Fruit fly (Drosophila melanogaster) whole organism, embryonic: ENCODE measurements around the gene CG4577.
A peak's percentile ranks its signal among the peaks of the same experiment; 100 is the strongest.

Experiments
- Ada2b ChIP-seq: fragments of 200-800 bp; sonication (Bioruptor generic); IDR thresholded peaks from 2 replicates; pipeline ENCODE4 v1.3.6; 2022; ENCODE audit warnings: missing biosample characterization, missing genetic modification characterization
- BEAF-32 ChIP-seq: fragments of 200-800 bp; sonication (Bioruptor generic); optimal IDR thresholded peaks from 3 replicates; lab custom pipeline; 2017; ENCODE audit warnings: missing biosample characterization, missing genetic modification characterization, mild to moderate bottlenecking, moderate library complexity, missing genetic modification reagents
- Bdp1 ChIP-seq: fragments of 200-800 bp; sonication (Bioruptor generic); optimal IDR thresholded peaks from 3 replicates; lab custom pipeline; 2016; ENCODE audit warnings: missing biosample characterization, missing genetic modification characterization
- CG10274 ChIP-seq: fragments of 200-800 bp; sonication (Bioruptor generic); optimal IDR thresholded peaks from 3 replicates; lab custom pipeline; 2017; ENCODE audit warnings: missing biosample characterization, mild to moderate bottlenecking, missing genetic modification characterization
- CG10321 ChIP-seq: fragments of 200-800 bp; sonication (Bioruptor generic); IDR thresholded peaks from 2 replicates; pipeline ENCODE4 v1.3.6; 2022; ENCODE audit warnings: missing biosample characterization, missing genetic modification characterization
- CG10565 ChIP-seq: fragments of 200-800 bp; sonication (Bioruptor generic); optimal IDR thresholded peaks from 3 replicates; lab custom pipeline; 2016; ENCODE audit warnings: missing biosample characterization, mild to moderate bottlenecking, missing genetic modification characterization
- CG10654 ChIP-seq: fragments of 200-800 bp; sonication (Bioruptor generic); optimal IDR thresholded peaks from 2 replicates; lab custom pipeline; 2016; ENCODE audit warnings: missing biosample characterization, missing genetic modification characterization
- CG11398 ChIP-seq: fragments of 200-800 bp; sonication (Bioruptor generic); optimal IDR thresholded peaks from 2 replicates; lab custom pipeline; 2016; ENCODE audit warnings: missing biosample characterization, missing genetic modification characterization
- CG11456 ChIP-seq: fragments of 200-800 bp; sonication (Bioruptor generic); IDR thresholded peaks from 3 replicates; pipeline ENCODE4 v1.3.6; 2022; ENCODE audit warnings: missing biosample characterization, missing genetic modification characterization
- CG12219 ChIP-seq: fragments of 200-800 bp; sonication (Bioruptor generic); optimal IDR thresholded peaks from 3 replicates; lab custom pipeline; 2018; ENCODE audit warnings: missing biosample characterization, mild to moderate bottlenecking, missing genetic modification characterization
- CG12659 ChIP-seq: fragments of 200-800 bp; sonication (Bioruptor generic); optimal IDR thresholded peaks from 3 replicates; lab custom pipeline; 2017; ENCODE audit warnings: mild to moderate bottlenecking, missing biosample characterization, missing genetic modification reagents, missing genetic modification characterization
- CG13624 ChIP-seq: fragments of 200-800 bp; sonication (Bioruptor generic); optimal IDR thresholded peaks from 2 replicates; lab custom pipeline; 2016; ENCODE audit warnings: missing biosample characterization, missing genetic modification characterization
- CG14667 ChIP-seq: fragments of 200-800 bp; sonication (Bioruptor generic); IDR thresholded peaks from 2 replicates; pipeline ENCODE4 v1.3.6; 2022; ENCODE audit warnings: missing biosample characterization, missing genetic modification characterization
- CG1647 ChIP-seq: fragments of 200-800 bp; sonication (Bioruptor generic); optimal IDR thresholded peaks from 3 replicates; lab custom pipeline; 2016; ENCODE audit warnings: missing biosample characterization, missing genetic modification characterization
- CG2129 ChIP-seq: fragments of 200-800 bp; sonication (Bioruptor generic); IDR thresholded peaks from 2 replicates; pipeline ENCODE4 v1.3.6; 2022; ENCODE audit warnings: missing biosample characterization, missing genetic modification characterization; ENCODE audit not compliant: partially characterized antibody
- CG2199 ChIP-seq: fragments of 200-800 bp; sonication (Bioruptor generic); IDR thresholded peaks from 3 replicates; pipeline ENCODE4 v1.3.6; 2022; ENCODE audit warnings: missing biosample characterization, missing genetic modification characterization
- CG31388 ChIP-seq: fragments of 200-800 bp; sonication (Bioruptor generic); optimal IDR thresholded peaks from 2 replicates; lab custom pipeline; 2016; ENCODE audit warnings: missing biosample characterization, missing genetic modification characterization
- CG33213 ChIP-seq: fragments of 200-800 bp; sonication (Bioruptor generic); optimal IDR thresholded peaks from 3 replicates; lab custom pipeline; 2016; ENCODE audit warnings: missing biosample characterization, missing genetic modification characterization
- CG33557 ChIP-seq: fragments of 200-800 bp; sonication (Bioruptor generic); optimal IDR thresholded peaks from 2 replicates; lab custom pipeline; 2019; ENCODE audit warnings: missing biosample characterization, mild to moderate bottlenecking, missing genetic modification characterization, moderate library complexity
- CG4707 ChIP-seq: fragments of 200-800 bp; sonication (Bioruptor generic); optimal IDR thresholded peaks from 2 replicates; lab custom pipeline; 2018; ENCODE audit warnings: missing biosample characterization, mild to moderate bottlenecking, missing genetic modification characterization, moderate library complexity
- CG4730 ChIP-seq: fragments of 200-800 bp; sonication (Bioruptor generic); IDR thresholded peaks from 2 replicates; pipeline ENCODE4 v1.3.6; 2022; ENCODE audit warnings: missing biosample characterization, missing genetic modification characterization
- CG6683 ChIP-seq: fragments of 200-800 bp; sonication (Bioruptor generic); optimal IDR thresholded peaks from 2 replicates; lab custom pipeline; 2017; ENCODE audit warnings: missing biosample characterization, mild to moderate bottlenecking, missing genetic modification characterization, missing genetic modification reagents
- CG7963 ChIP-seq: fragments of 200-800 bp; sonication (Bioruptor generic); IDR thresholded peaks from 3 replicates; pipeline ENCODE4 v1.3.6; 2022; ENCODE audit warnings: missing biosample characterization, missing genetic modification characterization; ENCODE audit not compliant: partially characterized antibody
- CG8089 ChIP-seq: fragments of 200-800 bp; sonication (Bioruptor generic); optimal IDR thresholded peaks from 3 replicates; lab custom pipeline; 2016; ENCODE audit warnings: missing biosample characterization, missing genetic modification characterization
- Camta ChIP-seq: fragments of 200-800 bp; sonication (Bioruptor generic); optimal IDR thresholded peaks from 2 replicates; lab custom pipeline; 2016; ENCODE audit warnings: missing biosample characterization, missing genetic modification characterization
- Chrac-16 ChIP-seq: fragments of 200-800 bp; sonication (Bioruptor generic); optimal IDR thresholded peaks from 3 replicates; lab custom pipeline; 2016; ENCODE audit warnings: missing biosample characterization, missing genetic modification characterization
- Dad ChIP-seq: fragments of 200-800 bp; sonication (Bioruptor generic); optimal IDR thresholded peaks from 3 replicates; lab custom pipeline; 2016; ENCODE audit warnings: missing biosample characterization, missing genetic modification characterization
- ERR ChIP-seq: fragments of 200-800 bp; sonication (Bioruptor generic); optimal IDR thresholded peaks from 2 replicates; lab custom pipeline; 2016; ENCODE audit warnings: missing biosample characterization, missing genetic modification characterization
- Ets97D ChIP-seq: fragments of 200-800 bp; sonication (Bioruptor generic); optimal IDR thresholded peaks from 3 replicates; lab custom pipeline; 2016; ENCODE audit warnings: missing biosample characterization, missing genetic modification characterization
- H15 ChIP-seq: fragments of 200-800 bp; sonication (Bioruptor generic); IDR thresholded peaks from 3 replicates; pipeline ENCODE4 v1.3.6; 2022; ENCODE audit warnings: missing biosample characterization, missing genetic modification characterization
- H2.0 ChIP-seq: fragments of 200-800 bp; sonication (Bioruptor generic); IDR thresholded peaks from 2 replicates; pipeline ENCODE4 v1.3.6; 2022; ENCODE audit warnings: missing biosample characterization, missing genetic modification characterization
- Sry-β ChIP-seq: fragments of 200-800 bp; sonication (Bioruptor generic); optimal IDR thresholded peaks from 2 replicates; lab custom pipeline; 2018; ENCODE audit warnings: missing biosample characterization, mild to moderate bottlenecking, missing genetic modification characterization, moderate library complexity
- chn ChIP-seq: fragments of 200-800 bp; sonication (Bioruptor generic); optimal IDR thresholded peaks from 2 replicates; lab custom pipeline; 2016; ENCODE audit warnings: missing biosample characterization, missing genetic modification characterization
- corto ChIP-seq: fragments of 200-800 bp; sonication (Bioruptor generic); optimal IDR thresholded peaks from 2 replicates; lab custom pipeline; 2016; ENCODE audit warnings: missing biosample characterization, mild to moderate bottlenecking, missing genetic modification characterization, moderate library complexity
- esg ChIP-seq: fragments of 200-800 bp; sonication (Bioruptor generic); conservative IDR thresholded peaks from 2 replicates; pipeline ENCODE4 v1.3.6; 2022; ENCODE audit warnings: missing biosample characterization, missing genetic modification characterization
- ftz-f1 ChIP-seq: fragments of 200-800 bp; sonication (Bioruptor generic); optimal IDR thresholded peaks from 2 replicates; lab custom pipeline; 2016; ENCODE audit warnings: missing biosample characterization, missing genetic modification characterization
- gfzf ChIP-seq: fragments of 200-800 bp; sonication (Bioruptor generic); optimal IDR thresholded peaks from 2 replicates; lab custom pipeline; 2016; ENCODE audit warnings: missing biosample characterization, mild to moderate bottlenecking, missing genetic modification characterization, moderate library complexity
- ham ChIP-seq: fragments of 200-800 bp; sonication (Bioruptor generic); IDR thresholded peaks from 2 replicates; pipeline ENCODE4 v1.3.6; 2022; ENCODE audit warnings: missing biosample characterization, missing genetic modification characterization
- her ChIP-seq: fragments of 200-800 bp; sonication (Bioruptor generic); optimal IDR thresholded peaks from 2 replicates; lab custom pipeline; 2016; ENCODE audit warnings: missing biosample characterization, missing genetic modification characterization
- pan ChIP-seq, 4 experiments: fragments of >200 bp in 3 of 4; fragments of 200-800 bp in 1 of 4; sonication (Bioruptor generic) in 1 of 4; optimal IDR thresholded peaks in 3 of 4; IDR thresholded peaks in 1 of 4; 2 replicates each; pipeline versions ENCODE4 v1.3.6 to Lab custom; 2017 to 2022; ENCODE audit warnings: missing biosample characterization in 2 of 4, missing genetic modification characterization in 2 of 4, mixed read lengths in 1 of 4
- pfk ChIP-seq: fragments of 200-800 bp; sonication (Bioruptor generic); optimal IDR thresholded peaks from 2 replicates; lab custom pipeline; 2018; ENCODE audit warnings: missing biosample characterization, mild to moderate bottlenecking, missing genetic modification characterization, moderate library complexity
- ranshi ChIP-seq: fragments of 200-800 bp; sonication (Bioruptor generic); IDR thresholded peaks from 2 replicates; pipeline ENCODE4 v1.3.6; 2022; ENCODE audit warnings: missing biosample characterization, missing genetic modification characterization
- slbo ChIP-seq: fragments of 200-800 bp; sonication (Bioruptor generic); IDR thresholded peaks from 2 replicates; pipeline ENCODE4 v1.3.6; 2022; ENCODE audit warnings: missing biosample characterization, missing genetic modification characterization
- tap ChIP-seq: fragments of 200-800 bp; optimal IDR thresholded peaks from 3 replicates; lab custom pipeline; 2019; ENCODE audit warnings: missing biosample characterization, mild to moderate bottlenecking, missing genetic modification characterization, moderate library complexity
- trem ChIP-seq: fragments of 200-800 bp; optimal IDR thresholded peaks from 3 replicates; lab custom pipeline; 2019; ENCODE audit warnings: missing biosample characterization, mild to moderate bottlenecking, missing genetic modification characterization, moderate library complexity
- twi ChIP-seq: fragments of 200-800 bp; optimal IDR thresholded peaks from 2 replicates; lab custom pipeline; 2019; ENCODE audit warnings: missing biosample characterization, mild to moderate bottlenecking, missing genetic modification characterization, moderate library complexity
- tx ChIP-seq: fragments of 200-800 bp; sonication (Bioruptor generic); optimal IDR thresholded peaks from 2 replicates; lab custom pipeline; 2016; ENCODE audit warnings: missing biosample characterization, missing genetic modification characterization
- wor ChIP-seq: fragments of 200-800 bp; sonication (Bioruptor generic); IDR thresholded peaks from 2 replicates; pipeline ENCODE4 v1.3.6; 2022; ENCODE audit warnings: missing biosample characterization, missing genetic modification characterization

The CG4577 gene

dm6 chr2L:1118880-1119809, 15.3 kb upstream of the CG4577 start (continued):
- TF ChIP-seq ranshi (GFP tag; lab: Robert Waterston, UW) (peak; percentile 79), CG11456 (GFP tag; lab: Robert Waterston, UW) (peak; percentile 66), CG10321 (GFP tag; lab: Robert Waterston, UW) (no peak), pfk (GFP tag; lab: Kevin White, UChicago) (no peak), ERR (peak; percentile 1), slbo (GFP tag; lab: Robert Waterston, UW) (peak; percentile 86), CG31388 (GFP tag; lab: Kevin White, UChicago) (no peak), CG11398 (GFP tag; lab: Kevin White, UChicago) (no peak), CG4707 (GFP tag; lab: Kevin White, UChicago) (no peak), CG7963 (GFP tag; lab: Robert Waterston, UW) (no peak), CG12659 (peak; percentile 65), BEAF-32 (GFP tag; lab: Kevin White, UChicago) (no peak), CG33213 (peak; percentile 29), CG2129 (GFP tag; lab: Robert Waterston, UW) (no peak), tap (tag; lab: Kevin White, UChicago) (peak; percentile 38), Dad (GFP tag; lab: Kevin White, UChicago) (peak; percentile 18), CG14667 (GFP tag; lab: Robert Waterston, UW) (no peak; the same call in 1 of the 2 replicates), Sry-β (GFP tag; lab: Kevin White, UChicago) (no peak), CG33557 (GFP tag; lab: Kevin White, UChicago) (no peak), CG6683 (GFP tag; lab: Kevin White, UChicago) (peak; percentile 38), CG2199 (GFP tag; lab: Robert Waterston, UW) (no peak), CG10654 (GFP tag; lab: Kevin White, UChicago) (peak; percentile 54), Camta (peak; percentile 42), ham (GFP tag; lab: Robert Waterston, UW) (no peak), H2.0 (GFP tag; lab: Robert Waterston, UW) (peak; percentile 69; the same call in 1 of the 2 replicates), CG10565 (GFP tag; lab: Kevin White, UChicago) (no peak), esg (peak; percentile 59), Chrac-16 (GFP tag; lab: Kevin White, UChicago) (peak; percentile 67), wor (GFP tag; lab: Robert Waterston, UW) (peak; percentile 47; the same call in 1 of the 2 replicates), chn (GFP tag; lab: Kevin White, UChicago) (peak; percentile 53), CG13624 (peak; percentile 74), CG1647 (GFP tag; lab: Kevin White, UChicago) (peak; percentile 59), Ada2b (GFP tag; lab: Robert Waterston, UW) (peak; percentile 84), tx (GFP tag; lab: Kevin White, UChicago) (peak; percentile 59), corto (GFP tag; lab: Kevin White, UChicago) (peak; percentile 87), CG8089 (GFP tag; lab: Kevin White, UChicago) (peak; percentile 40), CG4730 (GFP tag; lab: Robert Waterston, UW) (peak; percentile 68), her (GFP tag; lab: Kevin White, UChicago) (peak; percentile 19), CG10274 (GFP tag; lab: Kevin White, UChicago) (peak; percentile 42), Bdp1 (GFP tag; lab: Kevin White, UChicago) (peak; percentile 62), ftz-f1 (GFP tag; lab: Kevin White, UChicago) (peak; percentile 20), trem (tag; lab: Kevin White, UChicago) (no peak), gfzf (no peak), H15 (GFP tag; lab: Robert Waterston, UW) (peak; percentile 47; the same call in 2 of the 3 replicates), CG12219 (GFP tag; lab: Kevin White, UChicago) (peak; percentile 58), Ets97D (GFP tag; lab: Kevin White, UChicago) (peak; percentile 44), twi (tag; lab: Kevin White, UChicago) (peak; percentile 75), pan (optimal IDR thresholded peaks at IDR 0.05; lab: Kevin White, UChicago) (peak in 1 of 2 experiments; percentile 55), pan (GFP tag; optimal IDR thresholded peaks at IDR 0.05 in 1 of 2, IDR thresholded peaks at IDR 0.05 in 1 of 2) (peak in 1 of 2 experiments; percentile 67)
